Worm (Caenorhabditis elegans) whole organism, L1 larva: ENCODE measurements around the gene Y110A2AL.5.

Experiments used
- fkh-4 ChIP-seq: sonication (generic microtip); optimal IDR thresholded peaks from 2 replicates; lab custom pipeline; 2016; ENCODE audit warnings: missing compliant biosample characterization, missing genetic modification characterization, borderline replicate concordance
- isw-1 ChIP-seq: fragments of 200-800 bp; sonication (Bioruptor generic); IDR thresholded peaks from 2 replicates; pipeline ENCODE4 v1.3.6; 2022; ENCODE audit warnings: missing genetic modification characterization, missing compliant biosample characterization
- mep-1 ChIP-seq: fragments of 150-350 bp; optimal IDR thresholded peaks from 2 replicates; lab custom pipeline; 2014; ENCODE audit warnings: missing biosample characterization, missing genetic modification characterization
- pqm-1 ChIP-seq: sonication (generic microtip); optimal IDR thresholded peaks from 3 replicates; lab custom pipeline; 2017; ENCODE audit warnings: missing biosample characterization, missing genetic modification characterization
- skn-1 ChIP-seq: fragments of 150-350 bp; optimal IDR thresholded peaks from 2 replicates; lab custom pipeline; 2014; ENCODE audit warnings: missing biosample characterization, missing genetic modification characterization
- swsn-7 ChIP-seq: sonication (generic microtip); optimal IDR thresholded peaks from 2 replicates; lab custom pipeline; 2016; ENCODE audit warnings: missing genetic modification characterization, missing compliant biosample characterization
- unc-130 ChIP-seq: fragments of 150-350 bp; optimal IDR thresholded peaks from 2 replicates; lab custom pipeline; 2017; ENCODE audit warnings: missing biosample characterization, missing genetic modification characterization, inconsistent platforms
- ztf-11 ChIP-seq, 2 experiments: sonication (generic microtip); optimal IDR thresholded peaks; 2 replicates each; lab custom pipeline; 2016 to 2017; ENCODE audit warnings: missing genetic modification characterization in 2 of 2, missing biosample characterization in 1 of 2, missing compliant biosample characterization in 1 of 2

ce11 chrII:2884810-2885209 lies 20.5 kb downstream of the Y110A2AL.5 start, which contains the start of gene pigw-1:
- TF ChIP-seq ztf-11 (tag; optimal IDR thresholded peaks at IDR 0.05; lab: Kevin White, UChicago): no peak
- no peak for TF ChIP-seq skn-1 (tag; lab: Kevin White, UChicago)
- no peak for TF ChIP-seq unc-130 (tag; lab: Kevin White, UChicago)
- no peak for TF ChIP-seq isw-1 (GFP tag; lab: Robert Waterston, UW)
- TF ChIP-seq fkh-4 (tag; lab: Kevin White, UChicago): no peak
- TF ChIP-seq mep-1: no peak
- TF ChIP-seq swsn-7 (tag; lab: Kevin White, UChicago): no peak
- no peak for TF ChIP-seq pqm-1 (tag; lab: Kevin White, UChicago)
